Worm (Caenorhabditis elegans) whole organism, young adult: ENCODE measurements around the gene T10D4.1.

Source experiments
- F22D6.2 ChIP-seq: sonication (generic microtip); optimal IDR thresholded peaks from 2 replicates; lab custom pipeline; 2016; ENCODE audit warnings: mild to moderate bottlenecking, missing genetic modification characterization, missing compliant biosample characterization
- Y53F4B.3 ChIP-seq: fragments of 200-800 bp; sonication (Bioruptor generic); IDR thresholded peaks from 2 replicates; pipeline ENCODE4 v1.3.6; 2022; ENCODE audit warnings: missing genetic modification reagents, missing genetic modification characterization, missing compliant biosample characterization
- Y67H2A.10 ChIP-seq: fragments of 200-800 bp; sonication (Bioruptor generic); conservative IDR thresholded peaks from 2 replicates; pipeline ENCODE4 v1.3.6; 2022; ENCODE audit warnings: missing genetic modification reagents, missing genetic modification characterization, missing compliant biosample characterization
- ama-1 ChIP-seq, 3 experiments: fragments of 150-350 bp in 1 of 3; sonication (generic microtip) in 2 of 3; optimal IDR thresholded peaks; 2 replicates each; lab custom pipeline; 2014 to 2018; ENCODE audit warnings: missing biosample characterization in 2 of 3, missing genetic modification characterization in 2 of 3, missing genetic modification reagents in 2 of 3
- atf-7 ChIP-seq: sonication (generic microtip); optimal IDR thresholded peaks from 2 replicates; lab custom pipeline; 2017; ENCODE audit warnings: mild to moderate bottlenecking, missing genetic modification characterization, missing compliant biosample characterization
- chd-7 ChIP-seq: sonication (generic microtip); optimal IDR thresholded peaks from 2 replicates; lab custom pipeline; 2016; ENCODE audit warnings: mild to moderate bottlenecking, missing genetic modification characterization, moderate library complexity, missing compliant biosample characterization
- nhr-179 ChIP-seq: sonication (generic microtip); optimal IDR thresholded peaks from 2 replicates; lab custom pipeline; 2016; ENCODE audit warnings: mild to moderate bottlenecking, missing genetic modification characterization, missing compliant biosample characterization
- nhr-27 ChIP-seq: fragments of 200-800 bp; sonication (Bioruptor generic); optimal IDR thresholded peaks from 2 replicates; lab custom pipeline; 2018; ENCODE audit warnings: mild to moderate bottlenecking, missing genetic modification characterization, moderate library complexity, missing compliant biosample characterization
- pha-4 ChIP-seq: fragments of 150-350 bp; sonication (generic microtip); optimal IDR thresholded peaks from 2 replicates; lab custom pipeline; 2014; ENCODE audit warnings: missing biosample characterization, missing genetic modification reagents, missing genetic modification characterization
- tbx-9 ChIP-seq: sonication (generic microtip); optimal IDR thresholded peaks from 2 replicates; lab custom pipeline; 2016; ENCODE audit warnings: borderline replicate concordance, missing genetic modification characterization, inconsistent platforms, missing compliant biosample characterization

- TF ChIP-seq F22D6.2 (tag; lab: Kevin White, UChicago) (no peak), atf-7 (tag; lab: Kevin White, UChicago) (no peak), tbx-9 (tag; lab: Kevin White, UChicago) (no peak), Y67H2A.10 (GFP tag; lab: Robert Waterston, UW) (no peak), pha-4 (tag; lab: Kevin White, UChicago) (no peak), nhr-179 (no peak), chd-7 (tag; lab: Kevin White, UChicago) (no peak), ama-1 (optimal IDR thresholded peaks at IDR 0.05; lab: Kevin White, UChicago) (no peak), ama-1 (GFP tag; optimal IDR thresholded peaks at IDR 0.05; lab: Kevin White, UChicago) (no peak), nhr-27 (no peak), Y53F4B.3 (no peak)
Measured at ce11 chrII:3158985-3159384, 9.0 kb downstream of the T10D4.1 start, which contains the start of gene sri-34.
